Worm (Caenorhabditis elegans) whole organism, young adult: ENCODE measurements around the gene Y54H5A.2.

ENCODE experiments used
- F55B11.4 ChIP-seq: sonication (generic microtip); optimal IDR thresholded peaks from 2 replicates; lab custom pipeline; 2016; ENCODE audit warnings: missing compliant biosample characterization, missing genetic modification characterization, borderline replicate concordance; ENCODE audit not compliant: insufficient read depth
- Y53G8AR.9 ChIP-seq: fragments of 200-800 bp; sonication (Bioruptor generic); conservative IDR thresholded peaks from 2 replicates; pipeline ENCODE4 v1.3.6; 2022; ENCODE audit warnings: missing genetic modification reagents, missing genetic modification characterization, missing compliant biosample characterization
- bed-2 ChIP-seq: fragments of 200-800 bp; sonication (Bioruptor generic); IDR thresholded peaks from 2 replicates; pipeline ENCODE4 v1.3.6; 2022; ENCODE audit warnings: missing genetic modification reagents, missing genetic modification characterization, missing compliant biosample characterization
- egl-44 ChIP-seq: fragments of 200-800 bp; sonication (Bioruptor generic); IDR thresholded peaks from 2 replicates; pipeline ENCODE4 v1.3.6; 2022; ENCODE audit warnings: missing genetic modification reagents, missing genetic modification characterization, missing compliant biosample characterization
- nhr-27 ChIP-seq: fragments of 200-800 bp; sonication (Bioruptor generic); optimal IDR thresholded peaks from 2 replicates; lab custom pipeline; 2018; ENCODE audit warnings: mild to moderate bottlenecking, missing genetic modification characterization, moderate library complexity, missing compliant biosample characterization
- nhr-90 ChIP-seq: sonication (generic microtip); optimal IDR thresholded peaks from 2 replicates; lab custom pipeline; 2016; ENCODE audit warnings: missing genotype, mild to moderate bottlenecking, missing genetic modification characterization, missing compliant biosample characterization
- rec-8 ChIP-seq, 2 experiments: sonication (generic microtip); optimal IDR thresholded peaks; 2 replicates each; lab custom pipeline; 2016; ENCODE audit warnings: mild to moderate bottlenecking in 2 of 2, missing genetic modification characterization in 2 of 2, missing genetic modification reagents in 2 of 2, missing genotype in 2 of 2, missing biosample characterization in 1 of 2, missing compliant biosample characterization in 1 of 2, moderate library complexity in 1 of 2
- snpc-4 ChIP-seq, 5 experiments: fragments of 150-350 bp in 1 of 5; sonication (generic microtip) in 4 of 5; optimal IDR thresholded peaks; 2 replicates each; lab custom pipeline; 2014 to 2018; ENCODE audit warnings: missing genetic modification characterization in 5 of 5, missing biosample characterization in 3 of 5, antibody characterized with exemption in 2 of 5, mild to moderate bottlenecking in 2 of 5, missing compliant biosample characterization in 2 of 5, missing genotype in 2 of 5, moderate library complexity in 2 of 5, missing genetic modification reagents in 1 of 5

DNA sequence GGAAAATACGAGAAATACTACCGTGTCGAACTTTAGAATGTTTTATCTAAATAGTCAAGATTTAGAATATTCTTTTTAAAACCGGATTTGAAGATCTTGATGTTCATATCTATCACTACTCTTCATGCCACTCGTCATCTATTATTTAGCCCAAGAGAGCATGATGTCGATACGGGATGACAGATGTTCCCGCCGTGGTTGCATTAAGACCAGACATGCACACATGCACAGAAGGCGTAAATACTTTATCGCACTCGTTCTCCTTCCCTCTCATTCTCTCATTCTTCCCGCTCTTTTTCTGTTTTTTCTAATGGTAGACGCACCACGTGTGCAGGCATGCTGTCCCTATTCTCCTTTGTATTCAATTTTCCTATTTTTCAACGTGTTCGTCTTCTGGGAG is 34.0 kb upstream of the Y54H5A.2 start:
- TF ChIP-seq Y53G8AR.9 (GFP tag; lab: Robert Waterston, UW): no peak
- no peak for TF ChIP-seq nhr-90 (tag; lab: Kevin White, UChicago)
- no peak for TF ChIP-seq rec-8 (tag; optimal IDR thresholded peaks at IDR 0.05; lab: Kevin White, UChicago)
- TF ChIP-seq snpc-4 (GFP tag; optimal IDR thresholded peaks at IDR 0.05; lab: Kevin White, UChicago): no peak
- no peak for TF ChIP-seq snpc-4 (tag; optimal IDR thresholded peaks at IDR 0.05; lab: Kevin White, UChicago)
- no peak for TF ChIP-seq egl-44 (GFP tag; lab: Robert Waterston, UW)
- TF ChIP-seq F55B11.4: no peak
- no peak for TF ChIP-seq bed-2 (GFP tag; lab: Robert Waterston, UW)
- no peak for TF ChIP-seq nhr-27 (tag; lab: Kevin White, UChicago)
